Worm (Caenorhabditis elegans) whole organism, L3 larva: Measurements from ENCODE around the gene F57F4.1.

Experiments
- R02D3.7 ChIP-seq: fragments of 150-350 bp; optimal IDR thresholded peaks from 2 replicates; lab custom pipeline; 2014; ENCODE audit warnings: missing biosample characterization, missing genetic modification characterization
- aly-2 ChIP-seq: fragments of 150-350 bp; optimal IDR thresholded peaks from 2 replicates; lab custom pipeline; 2014; ENCODE audit warnings: missing biosample characterization, missing genetic modification characterization
- ceh-16 ChIP-seq: sonication (generic microtip); optimal IDR thresholded peaks from 2 replicates; lab custom pipeline; 2017; ENCODE audit warnings: missing biosample characterization, missing genetic modification characterization
- ceh-28 ChIP-seq: fragments of 150-350 bp; optimal IDR thresholded peaks from 2 replicates; lab custom pipeline; 2014; ENCODE audit warnings: missing biosample characterization, missing genetic modification reagents, missing genetic modification characterization
- ceh-9 ChIP-seq: sonication (generic microtip); optimal IDR thresholded peaks from 2 replicates; lab custom pipeline; 2018; ENCODE audit warnings: missing biosample characterization, missing genetic modification characterization
- daf-12 ChIP-seq: fragments of 150-350 bp; optimal IDR thresholded peaks from 2 replicates; lab custom pipeline; 2014; ENCODE audit warnings: missing biosample characterization, missing genetic modification reagents, missing genetic modification characterization
- egl-5 ChIP-seq: fragments of 150-350 bp; optimal IDR thresholded peaks from 2 replicates; lab custom pipeline; 2017; ENCODE audit warnings: missing biosample characterization, missing genetic modification reagents, missing genetic modification characterization, inconsistent platforms
- elt-1 ChIP-seq: fragments of 150-350 bp; optimal IDR thresholded peaks from 2 replicates; lab custom pipeline; 2014; ENCODE audit warnings: missing biosample characterization, missing genetic modification characterization
- elt-2 ChIP-seq: sonication (generic microtip); optimal IDR thresholded peaks from 2 replicates; lab custom pipeline; 2016; ENCODE audit warnings: missing genetic modification reagents, mild to moderate bottlenecking, missing genetic modification characterization, missing compliant biosample characterization
- elt-3 ChIP-seq, 3 experiments: fragments of 150-350 bp in 1 of 3; sonication (generic microtip) in 2 of 3; optimal IDR thresholded peaks; 2 replicates in 2 of 3; 4 replicates in 1 of 3; lab custom pipeline; 2014 to 2017; ENCODE audit warnings: missing biosample characterization in 3 of 3, missing genetic modification characterization in 3 of 3
- eor-1 ChIP-seq, 2 experiments: fragments of 150-350 bp; optimal IDR thresholded peaks; 2 replicates each; lab custom pipeline; 2014 to 2018; ENCODE audit warnings: missing biosample characterization in 2 of 2, missing genetic modification characterization in 2 of 2
- fkh-10 ChIP-seq: sonication (generic microtip); optimal IDR thresholded peaks from 2 replicates; lab custom pipeline; 2017; ENCODE audit warnings: missing biosample characterization, missing genetic modification reagents, missing genetic modification characterization
- fkh-2 ChIP-seq: fragments of 150-350 bp; optimal IDR thresholded peaks from 2 replicates; lab custom pipeline; 2014; ENCODE audit warnings: missing biosample characterization, missing genetic modification reagents, missing genetic modification characterization
- fos-1 ChIP-seq: fragments of 150-350 bp; optimal IDR thresholded peaks from 2 replicates; lab custom pipeline; 2014; ENCODE audit warnings: missing biosample characterization, missing genetic modification characterization
- hmg-11 ChIP-seq: sonication (generic microtip); optimal IDR thresholded peaks from 2 replicates; lab custom pipeline; 2016; ENCODE audit warnings: missing genetic modification characterization, missing compliant biosample characterization
- jun-1 ChIP-seq: fragments of 150-350 bp; optimal IDR thresholded peaks from 2 replicates; lab custom pipeline; 2014; ENCODE audit warnings: missing biosample characterization, missing genetic modification reagents, missing genetic modification characterization
- lin-39 ChIP-seq: fragments of 150-350 bp; optimal IDR thresholded peaks from 2 replicates; lab custom pipeline; 2018; ENCODE audit warnings: missing biosample characterization, missing genetic modification reagents, missing genetic modification characterization
- lsy-12 ChIP-seq: sonication (generic microtip); optimal IDR thresholded peaks from 2 replicates; lab custom pipeline; 2016; ENCODE audit warnings: mild to moderate bottlenecking, missing genetic modification characterization, missing compliant biosample characterization
- mdl-1 ChIP-seq: fragments of 150-350 bp; optimal IDR thresholded peaks from 2 replicates; lab custom pipeline; 2014; ENCODE audit warnings: missing biosample characterization, missing genetic modification characterization
- nfya-1 ChIP-seq: sonication (generic microtip); optimal IDR thresholded peaks from 2 replicates; lab custom pipeline; 2017; ENCODE audit warnings: missing genetic modification characterization, mild to moderate bottlenecking, missing compliant biosample characterization, antibody characterized with exemption, moderate library complexity; ENCODE audit not compliant: insufficient read depth
- nhr-11 ChIP-seq: fragments of 150-350 bp; optimal IDR thresholded peaks from 2 replicates; lab custom pipeline; 2014; ENCODE audit warnings: missing biosample characterization, missing genetic modification characterization
- nhr-12 ChIP-seq: fragments of 150-350 bp; optimal IDR thresholded peaks from 2 replicates; lab custom pipeline; 2014; ENCODE audit warnings: missing biosample characterization, missing genetic modification characterization
- nhr-23 ChIP-seq: fragments of 150-350 bp; optimal IDR thresholded peaks from 2 replicates; lab custom pipeline; 2014; ENCODE audit warnings: missing biosample characterization, missing genetic modification reagents, missing genetic modification characterization
- nhr-237 ChIP-seq: fragments of 150-350 bp; optimal IDR thresholded peaks from 2 replicates; lab custom pipeline; 2014; ENCODE audit warnings: missing biosample characterization, missing genetic modification characterization
- nhr-43 ChIP-seq: sonication (generic microtip); optimal IDR thresholded peaks from 2 replicates; lab custom pipeline; 2016; ENCODE audit warnings: mild to moderate bottlenecking, missing genetic modification characterization, missing compliant biosample characterization; ENCODE audit not compliant: poor library complexity, severe bottlenecking
- nhr-67 ChIP-seq: fragments of 150-350 bp; optimal IDR thresholded peaks from 2 replicates; lab custom pipeline; 2014; ENCODE audit warnings: missing biosample characterization, missing genetic modification characterization
- nhr-76 ChIP-seq: fragments of 150-350 bp; sonication (generic microtip); optimal IDR thresholded peaks from 5 replicates; lab custom pipeline; 2014; ENCODE audit warnings: missing biosample characterization, missing genetic modification characterization
- pha-4 ChIP-seq: fragments of 150-350 bp; optimal IDR thresholded peaks from 2 replicates; lab custom pipeline; 2014; ENCODE audit warnings: missing biosample characterization, missing genetic modification reagents, missing genetic modification characterization
- pqm-1 ChIP-seq: fragments of 150-350 bp; optimal IDR thresholded peaks from 2 replicates; lab custom pipeline; 2017; ENCODE audit warnings: missing biosample characterization, missing genetic modification characterization, inconsistent platforms
- sea-2 ChIP-seq: fragments of 150-350 bp; sonication (generic microtip); optimal IDR thresholded peaks from 4 replicates; lab custom pipeline; 2014; ENCODE audit warnings: missing biosample characterization, missing genetic modification reagents, missing genetic modification characterization
- skn-1 ChIP-seq: fragments of 150-350 bp; optimal IDR thresholded peaks from 2 replicates; lab custom pipeline; 2014; ENCODE audit warnings: missing biosample characterization, missing genetic modification characterization
- tbx-2 ChIP-seq: sonication (generic microtip); optimal IDR thresholded peaks from 2 replicates; lab custom pipeline; 2016; ENCODE audit warnings: mild to moderate bottlenecking, missing genetic modification characterization, missing compliant biosample characterization
- unc-39 ChIP-seq: sonication (generic microtip); optimal IDR thresholded peaks from 4 replicates; lab custom pipeline; 2017; ENCODE audit warnings: missing biosample characterization, missing genetic modification characterization
- unc-62 ChIP-seq: fragments of 150-350 bp; sonication (generic microtip); optimal IDR thresholded peaks from 4 replicates; lab custom pipeline; 2014; ENCODE audit warnings: missing biosample characterization, missing genetic modification reagents, missing genetic modification characterization
- zag-1 ChIP-seq: fragments of 150-350 bp; optimal IDR thresholded peaks from 2 replicates; lab custom pipeline; 2014; ENCODE audit warnings: missing biosample characterization, missing genetic modification characterization
- ztf-11 ChIP-seq: fragments of 150-350 bp; optimal IDR thresholded peaks from 2 replicates; lab custom pipeline; 2014; ENCODE audit warnings: missing biosample characterization, missing genetic modification characterization
- ztf-4 ChIP-seq: fragments of 150-350 bp; optimal IDR thresholded peaks from 2 replicates; lab custom pipeline; 2014; ENCODE audit warnings: missing biosample characterization, missing genetic modification characterization

Gene F57F4.1

ce11 chrV:6398922-6399321 lies 8.7 kb downstream of the F57F4.1 start:
- peak; percentile 39 for TF ChIP-seq jun-1
- peak; percentile 94 for TF ChIP-seq elt-2
- peak; percentile 82 for TF ChIP-seq pqm-1 (tag; lab: Kevin White, UChicago)
- no peak for TF ChIP-seq nfya-1
- TF ChIP-seq, all 47 proteins: peak for 3

- TF ChIP-seq fkh-2 (tag; lab: Kevin White, UChicago) (no peak), fos-1 (no peak), aly-2 (tag; lab: Kevin White, UChicago) (no peak), fkh-10 (GFP tag; lab: Kevin White, UChicago) (no peak), nhr-237 (tag; lab: Kevin White, UChicago) (no peak), R02D3.7 (tag; lab: Kevin White, UChicago) (no peak), elt-3 (tag; optimal IDR thresholded peaks at IDR 0.05; lab: Kevin White, UChicago) (no peak), pha-4 (no peak), hmg-11 (no peak), nhr-23 (tag; lab: Kevin White, UChicago) (no peak), elt-1 (tag; lab: Kevin White, UChicago) (no peak), unc-62 (GFP tag; lab: Kevin White, UChicago) (no peak), ztf-4 (tag; lab: Kevin White, UChicago) (no peak), nhr-76 (tag; lab: Kevin White, UChicago) (no peak), nhr-11 (tag; lab: Kevin White, UChicago) (no peak), sea-2 (GFP tag; lab: Kevin White, UChicago) (no peak), skn-1 (tag; lab: Kevin White, UChicago) (no peak), ceh-9 (tag; lab: Kevin White, UChicago) (no peak)
Observed at ce11 chrV:6399831-6400230, 9.6 kb downstream of the F57F4.1 start, which contains the start of gene gfi-1. Gene gfi-1 (minus strand): TSS chrV:6399931.

- peak; percentile 69 for TF ChIP-seq elt-2
- TF ChIP-seq eor-1 (tag; optimal IDR thresholded peaks at IDR 0.05; lab: Kevin White, UChicago) = no peak
- TF ChIP-seq pha-4 = peak; percentile 15
Observed at ce11 chrV:6400528-6400927, 10.3 kb downstream of the F57F4.1 start.

ce11 chrV:6400950-6401551 lies 10.8 kb downstream of the F57F4.1 start:
- TF ChIP-seq nhr-43 (no peak), lin-39 (tag; lab: Kevin White, UChicago) (no peak), aly-2 (tag; lab: Kevin White, UChicago) (peak; percentile 74), pqm-1 (tag; lab: Kevin White, UChicago) (peak; percentile 7)
- TF ChIP-seq, all 47 proteins: peak for 2

ce11 chrV:6407587-6407986 lies 17.3 kb downstream of the F57F4.1 start:
- peak; percentile 93 for TF ChIP-seq pqm-1 (tag; lab: Kevin White, UChicago)
- peak; percentile 34 for TF ChIP-seq pha-4
- peak; percentile 42 for TF ChIP-seq jun-1
- no peak for TF ChIP-seq nfya-1
- peak; percentile 92 for TF ChIP-seq elt-2

ce11 chrV:6408733-6409227 lies 18.5 kb downstream of the F57F4.1 start, which contains the start of gene bcf-1:
Gene bcf-1 (minus strand): TSS chrV:6408783.
- TF ChIP-seq ceh-16 (tag; lab: Kevin White, UChicago) = no peak
- no peak for TF ChIP-seq ztf-4 (tag; lab: Kevin White, UChicago)
- TF ChIP-seq elt-2 = peak; percentile 63
- peak; percentile 21 for TF ChIP-seq nfya-1
- TF ChIP-seq eor-1 (tag; optimal IDR thresholded peaks at IDR 0.05; lab: Kevin White, UChicago) = no peak
- TF ChIP-seq pha-4 = no peak
- TF ChIP-seq sea-2 (GFP tag; lab: Kevin White, UChicago) = no peak
- peak; percentile 3 for TF ChIP-seq pqm-1 (tag; lab: Kevin White, UChicago)
- TF ChIP-seq nhr-237 (tag; lab: Kevin White, UChicago) = no peak
- TF ChIP-seq ceh-28 = no peak

- TF ChIP-seq nhr-43 (no peak), lsy-12 (no peak), unc-62 (GFP tag; lab: Kevin White, UChicago) (no peak), nhr-237 (tag; lab: Kevin White, UChicago) (no peak), elt-2 (peak; percentile 95), tbx-2 (tag; lab: Kevin White, UChicago) (no peak), ztf-11 (tag; lab: Kevin White, UChicago) (no peak), zag-1 (tag; lab: Kevin White, UChicago) (no peak), unc-39 (tag; lab: Kevin White, UChicago) (no peak), fkh-2 (tag; lab: Kevin White, UChicago) (no peak), nhr-67 (tag; lab: Kevin White, UChicago) (no peak), egl-5 (tag; lab: Kevin White, UChicago) (no peak), jun-1 (peak; percentile 7), pha-4 (no peak), eor-1 (tag; optimal IDR thresholded peaks at IDR 0.05; lab: Kevin White, UChicago) (no peak), sea-2 (GFP tag; lab: Kevin White, UChicago) (no peak), daf-12 (tag; lab: Kevin White, UChicago) (no peak), nhr-12 (tag; lab: Kevin White, UChicago) (no peak), fos-1 (no peak), pqm-1 (tag; lab: Kevin White, UChicago) (peak; percentile 93), mdl-1 (tag; lab: Kevin White, UChicago) (no peak)
Observed at ce11 chrV:6411161-6411560, 20.9 kb downstream of the F57F4.1 start.
